Fruit fly (Drosophila melanogaster): ENCODE measurements around the gene CG32214.
A peak's percentile ranks its signal among the peaks of the same experiment; 100 is the strongest.

The CG32214 gene

DNA sequence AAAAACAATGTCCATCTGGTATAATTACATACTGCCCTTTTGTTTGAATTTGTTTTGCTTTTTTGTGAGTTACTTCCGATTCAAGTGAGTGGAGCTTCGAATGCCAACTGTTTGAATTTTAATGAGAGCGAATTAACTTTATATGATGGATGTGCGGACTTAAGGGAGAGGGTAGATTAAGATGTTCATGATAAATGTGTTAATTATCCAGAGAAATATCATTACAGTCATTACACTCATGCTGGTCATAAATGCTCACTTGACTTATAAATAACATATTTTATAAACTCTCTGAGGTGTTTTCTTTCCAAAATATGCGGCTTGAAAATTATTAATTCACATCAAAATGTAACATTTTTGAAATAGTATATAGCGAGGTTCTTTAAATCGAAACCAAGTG lies 30.5 kb downstream of the CG32214 start, which contains the start of gene CG9449:
Gene CG9449 (minus strand): TSS at position 101 of the 400 bp plus-strand sequence.
- TF ChIP-seq brk (GFP tag; optimal IDR thresholded peaks at IDR 0.05): no peak
- no peak for TF ChIP-seq h (GFP tag; optimal IDR thresholded peaks at IDR 0.05)
- TF ChIP-seq woc (GFP tag; optimal IDR thresholded peaks at IDR 0.05): no peak
- no peak for TF ChIP-seq Rel (GFP tag; optimal IDR thresholded peaks at IDR 0.05)
- no peak for TF ChIP-seq Rel (tag; optimal IDR thresholded peaks at IDR 0.05)
- no peak for TF ChIP-seq CG32264 (GFP tag; optimal IDR thresholded peaks at IDR 0.05)
- no peak for TF ChIP-seq HLH106 (tag; optimal IDR thresholded peaks at IDR 0.05)
- TF ChIP-seq Mio (GFP tag; optimal IDR thresholded peaks at IDR 0.05): no peak
- no peak for TF ChIP-seq Jra (GFP tag; optimal IDR thresholded peaks at IDR 0.05)
- no peak for TF ChIP-seq lola (GFP tag; optimal IDR thresholded peaks at IDR 0.05)
- no peak for TF ChIP-seq ey (GFP tag; optimal IDR thresholded peaks at IDR 0.05)
- TF ChIP-seq sv (GFP tag; optimal IDR thresholded peaks at IDR 0.05): no peak
- TF ChIP-seq CG9705 (GFP tag; optimal IDR thresholded peaks at IDR 0.05): no peak
- no peak for TF ChIP-seq Abd-B (GFP tag; optimal IDR thresholded peaks at IDR 0.05)
- TF ChIP-seq Hr78 (GFP tag; optimal IDR thresholded peaks at IDR 0.05): no peak
- no peak for TF ChIP-seq fru (GFP tag; optimal IDR thresholded peaks at IDR 0.05)
- TF ChIP-seq Sp1 (GFP tag; optimal IDR thresholded peaks at IDR 0.05): no peak

DNA sequence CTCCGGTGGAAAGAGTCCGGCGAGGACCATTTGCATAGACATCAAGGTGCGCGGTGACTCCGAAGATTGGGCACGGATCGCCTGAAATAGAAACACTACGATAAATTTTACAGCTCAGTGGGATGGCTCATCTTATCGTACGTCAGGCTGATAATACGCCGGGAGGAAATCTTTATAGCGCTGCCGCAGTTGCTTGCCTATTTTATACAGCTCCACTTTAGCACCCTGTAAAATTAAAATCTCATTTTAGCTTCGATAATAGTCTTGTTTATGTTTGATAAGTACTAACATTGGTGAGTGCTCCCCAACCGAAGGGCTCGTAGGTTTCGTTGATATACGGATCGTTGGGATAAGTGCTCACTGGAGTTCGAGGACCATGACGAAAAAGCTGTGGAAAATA lies 32.2 kb downstream of the CG32214 start:
- TF ChIP-seq CG32264 (GFP tag; optimal IDR thresholded peaks at IDR 0.05): no peak
- TF ChIP-seq dl (GFP tag; optimal IDR thresholded peaks at IDR 0.05; ENCODE audit: insufficient read depth in 1 of 2, partially characterized antibody in 2 of 2): no peak
- TF ChIP-seq br (GFP tag; optimal IDR thresholded peaks at IDR 0.05): no peak
- no peak for TF ChIP-seq brk (GFP tag; optimal IDR thresholded peaks at IDR 0.05)
- no peak for TF ChIP-seq Jra (GFP tag; optimal IDR thresholded peaks at IDR 0.05)
- TF ChIP-seq Abd-B (GFP tag; optimal IDR thresholded peaks at IDR 0.05): no peak

DNA sequence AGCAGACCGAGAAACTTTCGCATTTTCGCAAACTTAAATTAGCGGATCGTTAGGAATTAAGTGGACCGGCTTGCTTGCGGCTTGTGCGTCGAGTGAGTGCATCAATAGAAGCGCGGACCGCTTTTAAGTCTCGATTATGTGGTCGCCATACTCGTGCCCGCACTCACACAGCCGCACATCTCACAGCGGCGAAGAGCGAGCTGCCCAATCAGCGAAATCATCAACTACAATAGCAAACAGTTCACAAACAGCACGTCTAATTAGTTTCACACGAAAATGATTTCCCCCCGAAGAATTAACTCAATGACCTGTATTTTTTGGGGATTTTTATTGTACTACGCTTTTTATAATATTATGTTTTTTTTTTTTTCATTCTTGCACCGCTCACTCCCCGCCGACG lies 33.6 kb downstream of the CG32214 start, which contains the start of gene CG9451:
Gene CG9451 (minus strand): TSS at position 101 of the 400 bp plus-strand sequence.
- TF ChIP-seq sage (GFP tag; optimal IDR thresholded peaks at IDR 0.05): no peak
- no peak for TF ChIP-seq Hr78 (GFP tag; optimal IDR thresholded peaks at IDR 0.05)
- TF ChIP-seq foxo (GFP tag; optimal IDR thresholded peaks at IDR 0.05): no peak
- TF ChIP-seq Abd-B (GFP tag; optimal IDR thresholded peaks at IDR 0.05): no peak
- no peak for TF ChIP-seq dmrt93B (GFP tag; optimal IDR thresholded peaks at IDR 0.05)
- no peak for TF ChIP-seq Rel (GFP tag; optimal IDR thresholded peaks at IDR 0.05)
- no peak for TF ChIP-seq Rel (tag; optimal IDR thresholded peaks at IDR 0.05)
- no peak for TF ChIP-seq br (GFP tag; optimal IDR thresholded peaks at IDR 0.05)
- no peak for TF ChIP-seq Mio (GFP tag; optimal IDR thresholded peaks at IDR 0.05)
- no peak for TF ChIP-seq Sp1 (GFP tag; optimal IDR thresholded peaks at IDR 0.05)
- no peak for TF ChIP-seq GATAd (GFP tag; optimal IDR thresholded peaks at IDR 0.05)
- no peak for TF ChIP-seq lola (GFP tag; optimal IDR thresholded peaks at IDR 0.05)
- no peak for TF ChIP-seq pan (optimal IDR thresholded peaks at IDR 0.05)
- no peak for TF ChIP-seq fru (GFP tag; optimal IDR thresholded peaks at IDR 0.05)
- TF ChIP-seq Jra (GFP tag; optimal IDR thresholded peaks at IDR 0.05): no peak
- TF ChIP-seq CG32264 (GFP tag; optimal IDR thresholded peaks at IDR 0.05): no peak
- no peak for TF ChIP-seq CG9705 (GFP tag; optimal IDR thresholded peaks at IDR 0.05)
- TF ChIP-seq brk (GFP tag; optimal IDR thresholded peaks at IDR 0.05): no peak

- TF ChIP-seq br (GFP tag; optimal IDR thresholded peaks at IDR 0.05): no peak
- no peak for TF ChIP-seq Myc (optimal IDR thresholded peaks at IDR 0.05)
- TF ChIP-seq GATAd (GFP tag; optimal IDR thresholded peaks at IDR 0.05): no peak
- TF ChIP-seq dsf (GFP tag; optimal IDR thresholded peaks at IDR 0.05; ENCODE audit: borderline replicate concordance): no peak
- no peak for TF ChIP-seq Jra (GFP tag; optimal IDR thresholded peaks at IDR 0.05)
- no peak for TF ChIP-seq Abd-B (GFP tag; optimal IDR thresholded peaks at IDR 0.05)
- no peak for TF ChIP-seq rgr (GFP tag; optimal IDR thresholded peaks at IDR 0.05)
- TF ChIP-seq pan (optimal IDR thresholded peaks at IDR 0.05): no peak
- no peak for TF ChIP-seq sv (GFP tag; optimal IDR thresholded peaks at IDR 0.05)
- TF ChIP-seq Hnf4 (GFP tag; optimal IDR thresholded peaks at IDR 0.05): no peak
- TF ChIP-seq sage (GFP tag; optimal IDR thresholded peaks at IDR 0.05): no peak
- no peak for TF ChIP-seq psq (GFP tag; optimal IDR thresholded peaks at IDR 0.05)
Measured at dm6 chr3L:19503770-19504169, 36.6 kb downstream of the CG32214 start, which contains the start of gene CG9452. TSS of gene CG9452 (minus strand) at chr3L:19503870.

DNA sequence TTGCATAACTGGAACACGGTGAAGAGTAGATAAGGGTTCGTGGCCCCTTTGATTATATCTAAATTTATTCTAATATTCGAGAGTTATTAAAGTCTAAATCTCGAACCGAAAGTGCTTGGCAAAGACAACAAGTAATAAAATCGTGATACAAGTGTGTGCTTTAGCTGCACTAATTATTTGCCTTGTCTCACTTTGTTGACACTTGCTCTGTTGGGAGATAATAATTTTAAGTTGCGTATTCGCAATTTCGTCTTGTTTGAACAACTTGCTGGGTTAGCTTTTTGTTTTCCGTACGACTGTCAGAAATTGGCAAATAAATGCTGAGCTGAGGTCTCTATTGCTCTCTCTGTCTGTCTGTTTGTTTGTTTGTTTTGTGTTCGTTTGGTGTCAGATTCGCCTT lies 37.6 kb downstream of the CG32214 start:
- peak; percentile 71 for TF ChIP-seq Hr83 (GFP tag; optimal IDR thresholded peaks at IDR 0.05; ENCODE audit: poor library complexity, severe bottlenecking)
- no peak for TF ChIP-seq Vsx2 (GFP tag; optimal IDR thresholded peaks at IDR 0.05; ENCODE audit: partially characterized antibody)
- TF ChIP-seq tai (GFP tag; optimal IDR thresholded peaks at IDR 0.05): peak; percentile 7
- TF ChIP-seq lola (GFP tag; optimal IDR thresholded peaks at IDR 0.05): no peak
- peak; percentile 17 for TF ChIP-seq Jra (GFP tag; optimal IDR thresholded peaks at IDR 0.05)
- TF ChIP-seq fru (GFP tag; optimal IDR thresholded peaks at IDR 0.05): peak; percentile 44
- no peak for TF ChIP-seq brk (GFP tag; optimal IDR thresholded peaks at IDR 0.05)
- TF ChIP-seq dsf (GFP tag; optimal IDR thresholded peaks at IDR 0.05; ENCODE audit: borderline replicate concordance): no peak
- peak; percentile 73 for TF ChIP-seq h (GFP tag; optimal IDR thresholded peaks at IDR 0.05)
- TF ChIP-seq foxo (GFP tag; optimal IDR thresholded peaks at IDR 0.05): peak in 1 of 2 experiments; percentile 38
- peak; percentile 66 for TF ChIP-seq rgr (GFP tag; optimal IDR thresholded peaks at IDR 0.05)
- TF ChIP-seq Abd-B (GFP tag; optimal IDR thresholded peaks at IDR 0.05): no peak
- peak; percentile 60 for TF ChIP-seq OdsH (GFP tag; optimal IDR thresholded peaks at IDR 0.05)
- TF ChIP-seq CG9705 (GFP tag; optimal IDR thresholded peaks at IDR 0.05): no peak
- no peak for TF ChIP-seq psq (GFP tag; optimal IDR thresholded peaks at IDR 0.05)
- no peak for TF ChIP-seq ey (GFP tag; optimal IDR thresholded peaks at IDR 0.05)
- peak; percentile 34 for TF ChIP-seq br (GFP tag; optimal IDR thresholded peaks at IDR 0.05)
- TF ChIP-seq dmrt93B (GFP tag; optimal IDR thresholded peaks at IDR 0.05): no peak
- TF ChIP-seq Hnf4 (GFP tag; optimal IDR thresholded peaks at IDR 0.05): peak; percentile 47

Measured in whole organism, wandering third instar larva.